Worm (Caenorhabditis elegans): Measurements from ENCODE around the gene pgp-12.

DNA sequence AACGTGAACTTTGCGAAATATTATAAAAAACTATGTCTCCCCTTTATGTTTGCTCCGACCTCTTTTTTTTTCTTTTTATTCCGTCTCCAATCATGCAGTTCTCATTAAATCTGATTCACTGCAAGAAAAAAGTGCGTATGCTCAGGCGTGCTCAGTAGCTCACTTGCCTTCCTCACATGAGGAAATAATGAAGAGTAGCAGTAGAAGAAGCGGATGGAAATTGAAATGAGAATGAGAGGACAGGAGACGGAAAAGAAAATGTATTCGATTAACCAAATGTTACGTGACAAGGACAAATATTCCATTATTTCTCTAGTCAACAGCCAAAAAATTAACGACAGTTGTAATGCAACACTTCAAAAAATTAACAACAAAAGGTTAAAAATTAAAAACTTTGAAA lies 18.6 kb upstream of the pgp-12 start:
- TF ChIP-seq unc-39 (tag; optimal IDR thresholded peaks at IDR 0.05) (no peak), unc-62 (GFP tag; optimal IDR thresholded peaks at IDR 0.05) (no peak), nhr-76 (tag; optimal IDR thresholded peaks at IDR 0.05) (no peak), nhr-12 (tag; optimal IDR thresholded peaks at IDR 0.05) (no peak), mep-1 (tag; optimal IDR thresholded peaks at IDR 0.05) (no peak), ceh-43 (GFP tag; optimal IDR thresholded peaks at IDR 0.05) (no peak), ham-2 (GFP tag; optimal IDR thresholded peaks at IDR 0.05) (no peak), lsy-2 (tag; optimal IDR thresholded peaks at IDR 0.05) (no peak)
